Fruit fly (Drosophila melanogaster): ENCODE measurements around the gene CG15529.

dm6 chr3R:30183872-30184271 is 32.0 kb downstream of the CG15529 start:
- no peak for TF ChIP-seq psq (optimal IDR thresholded peaks at IDR 0.05)
- TF ChIP-seq Myc (optimal IDR thresholded peaks at IDR 0.05) = no peak
- no peak for TF ChIP-seq insv (optimal IDR thresholded peaks at IDR 0.05)
- no peak for TF ChIP-seq ttk (optimal IDR thresholded peaks at IDR 0.05)
- TF ChIP-seq Sin3A (optimal IDR thresholded peaks at IDR 0.05) = no peak

All from Kc167 (cell line).